Worm (Caenorhabditis elegans): ENCODE measurements around the gene C16C10.1.

Gene C16C10.1

ce11 chrIII:4223668-4224127 lies 42.5 kb upstream of the C16C10.1 start:
- TF ChIP-seq nhr-47 (tag; optimal IDR thresholded peaks at IDR 0.05) (peak; percentile 86), F16B12.6 (tag; optimal IDR thresholded peaks at IDR 0.05) (peak; percentile 15), elt-3 (tag; optimal IDR thresholded peaks at IDR 0.05) (peak in 2 of 6 experiments; percentile 15 to 57), grh-1 (GFP tag; IDR thresholded peaks at IDR 0.05) (no peak), nhr-20 (tag; optimal IDR thresholded peaks at IDR 0.05) (peak; percentile 90), ces-1 (GFP tag; optimal IDR thresholded peaks at IDR 0.05) (no peak), zag-1 (tag; optimal IDR thresholded peaks at IDR 0.05) (peak; percentile 41), sptf-1 (tag; optimal IDR thresholded peaks at IDR 0.05) (no peak), unc-30 (tag; optimal IDR thresholded peaks at IDR 0.05) (no peak), jun-1 (tag; optimal IDR thresholded peaks at IDR 0.05) (peak; percentile 91), skn-1 (tag; optimal IDR thresholded peaks at IDR 0.05) (peak; percentile 73), C34B4.2 (tag; optimal IDR thresholded peaks at IDR 0.05) (no peak), fkh-10 (GFP tag; optimal IDR thresholded peaks at IDR 0.05) (peak; percentile 83), aly-2 (tag; optimal IDR thresholded peaks at IDR 0.05) (no peak), ceh-88 (GFP tag; IDR thresholded peaks at IDR 0.05) (peak; percentile 50; the same call in 1 of the 2 replicates), lin-35 (GFP tag; optimal IDR thresholded peaks at IDR 0.05) (peak; percentile 73 to 77), irx-1 (tag; optimal IDR thresholded peaks at IDR 0.05) (peak; percentile 78), sox-4 (tag; optimal IDR thresholded peaks at IDR 0.05) (peak; percentile 58), lin-39 (tag; optimal IDR thresholded peaks at IDR 0.05) (peak; percentile 38), snu-23 (GFP tag; optimal IDR thresholded peaks at IDR 0.05) (peak; percentile 95), pag-3 (tag; optimal IDR thresholded peaks at IDR 0.05; ENCODE audit: borderline replicate concordance, insufficient read depth) (peak; percentile 64), fkh-8 (tag; optimal IDR thresholded peaks at IDR 0.05) (peak; percentile 95), sup-37 (GFP tag; optimal IDR thresholded peaks at IDR 0.05) (peak; percentile 37), ceh-82 (tag; optimal IDR thresholded peaks at IDR 0.05) (peak; percentile 51 to 85 (median 70)), C04F5.9 (tag; optimal IDR thresholded peaks at IDR 0.05) (no peak), pqm-1 (tag; optimal IDR thresholded peaks at IDR 0.05) (no peak), snpc-4 (tag; optimal IDR thresholded peaks at IDR 0.05) (peak; percentile 72), nhr-90 (tag; optimal IDR thresholded peaks at IDR 0.05; ENCODE audit: poor library complexity) (peak; percentile 32), aha-1 (tag; optimal IDR thresholded peaks at IDR 0.05) (no peak), nhr-77 (tag; optimal IDR thresholded peaks at IDR 0.05) (peak; percentile 87), ceh-90 (tag; optimal IDR thresholded peaks at IDR 0.05) (no peak), nhr-11 (tag; optimal IDR thresholded peaks at IDR 0.05) (peak; percentile 75), vab-15 (tag; optimal IDR thresholded peaks at IDR 0.05) (no peak), elt-2 (tag; optimal IDR thresholded peaks at IDR 0.05) (peak; percentile 65), ama-1 (optimal IDR thresholded peaks at IDR 0.05) (no peak), unc-86 (tag; optimal IDR thresholded peaks at IDR 0.05) (peak; percentile 87), nhr-76 (tag; optimal IDR thresholded peaks at IDR 0.05) (no peak), fos-1 (tag; optimal IDR thresholded peaks at IDR 0.05) (peak; percentile 86), mab-9 (GFP tag; IDR thresholded peaks at IDR 0.05) (no peak), Y116A8C.19 (tag; optimal IDR thresholded peaks at IDR 0.05; ENCODE audit: borderline replicate concordance) (no peak), hpl-2 (GFP tag; optimal IDR thresholded peaks at IDR 0.05) (no peak), nhr-71 (tag; optimal IDR thresholded peaks at IDR 0.05) (peak; percentile 96), ceh-63 (GFP tag; optimal IDR thresholded peaks at IDR 0.05) (no peak), alr-1 (tag; optimal IDR thresholded peaks at IDR 0.05; ENCODE audit: borderline replicate concordance) (no peak), mep-1 (tag; optimal IDR thresholded peaks at IDR 0.05) (peak; percentile 89), unc-130 (tag; optimal IDR thresholded peaks at IDR 0.05) (peak; percentile 72), mdl-1 (tag; optimal IDR thresholded peaks at IDR 0.05) (peak in 1 of 2 experiments; percentile 89), ceh-8 (GFP tag; optimal IDR thresholded peaks at IDR 0.05) (peak; percentile 24), lir-3 (tag; optimal IDR thresholded peaks at IDR 0.05; ENCODE audit: poor library complexity) (peak; percentile 45), efl-1 (optimal IDR thresholded peaks at IDR 0.05) (peak; percentile 73 to 76), efl-1 (GFP tag; optimal IDR thresholded peaks at IDR 0.05 in 1 of 2) (peak; percentile 25 to 93), unc-98 (GFP tag; IDR thresholded peaks at IDR 0.05) (0 out of 2 replicates have a peak, but pooled peaks have one; percentile 12), tbx-2 (tag; optimal IDR thresholded peaks at IDR 0.05) (peak; percentile 87)

Measured in whole organism, L1 larva.